Fruit fly (Drosophila melanogaster) whole organism, embryonic: ENCODE results near the gene CG5435.

Experiments
- Ada2b ChIP-seq: fragments of 200-800 bp; sonication (Bioruptor generic); IDR thresholded peaks from 2 replicates; pipeline ENCODE4 v1.3.6; 2022; ENCODE audit warnings: missing biosample characterization, missing genetic modification characterization
- CG10366 ChIP-seq: fragments of 200-800 bp; sonication (Bioruptor generic); IDR thresholded peaks from 2 replicates; pipeline ENCODE4 v1.3.6; 2022; ENCODE audit warnings: missing biosample characterization, missing genetic modification characterization
- CG10565 ChIP-seq: fragments of 200-800 bp; sonication (Bioruptor generic); optimal IDR thresholded peaks from 3 replicates; lab custom pipeline; 2016; ENCODE audit warnings: missing biosample characterization, mild to moderate bottlenecking, missing genetic modification characterization
- CG12104 ChIP-seq: fragments of 200-800 bp; sonication (Bioruptor generic); optimal IDR thresholded peaks from 3 replicates; lab custom pipeline; 2016; ENCODE audit warnings: missing biosample characterization, missing genetic modification characterization
- CG12219 ChIP-seq: fragments of 200-800 bp; sonication (Bioruptor generic); optimal IDR thresholded peaks from 3 replicates; lab custom pipeline; 2018; ENCODE audit warnings: missing biosample characterization, mild to moderate bottlenecking, missing genetic modification characterization
- CG13775 ChIP-seq: fragments of 200-800 bp; sonication (Bioruptor generic); optimal IDR thresholded peaks from 3 replicates; lab custom pipeline; 2017; ENCODE audit warnings: missing biosample characterization, mild to moderate bottlenecking, missing genetic modification characterization
- CG15011 ChIP-seq: fragments of 200-800 bp; sonication (Bioruptor generic); optimal IDR thresholded peaks from 3 replicates; lab custom pipeline; 2018; ENCODE audit warnings: missing biosample characterization, mild to moderate bottlenecking, missing genetic modification characterization
- CG15269 ChIP-seq: fragments of 200-800 bp; sonication (Bioruptor generic); optimal IDR thresholded peaks from 2 replicates; lab custom pipeline; 2018; ENCODE audit warnings: missing biosample characterization, mild to moderate bottlenecking, missing genetic modification characterization, moderate library complexity
- CG15696 ChIP-seq: fragments of 200-800 bp; sonication (Bioruptor generic); optimal IDR thresholded peaks from 2 replicates; lab custom pipeline; 2019; ENCODE audit warnings: missing biosample characterization, mild to moderate bottlenecking, missing genetic modification characterization, moderate library complexity
- CG17568 ChIP-seq: fragments of 200-800 bp; sonication (Bioruptor generic); optimal IDR thresholded peaks from 2 replicates; lab custom pipeline; 2018; ENCODE audit warnings: missing biosample characterization, mild to moderate bottlenecking, missing genetic modification characterization, moderate library complexity
- CG30020 ChIP-seq: fragments of 200-800 bp; optimal IDR thresholded peaks from 2 replicates; lab custom pipeline; 2019; ENCODE audit warnings: missing biosample characterization, mild to moderate bottlenecking, missing genetic modification characterization, moderate library complexity
- CG3065 ChIP-seq: fragments of 200-800 bp; sonication (Bioruptor generic); optimal IDR thresholded peaks from 2 replicates; lab custom pipeline; 2016; ENCODE audit warnings: missing biosample characterization, missing genetic modification characterization
- CG31388 ChIP-seq: fragments of 200-800 bp; sonication (Bioruptor generic); optimal IDR thresholded peaks from 2 replicates; lab custom pipeline; 2016; ENCODE audit warnings: missing biosample characterization, missing genetic modification characterization
- CG4424 ChIP-seq: fragments of 200-800 bp; sonication (Bioruptor generic); optimal IDR thresholded peaks from 3 replicates; lab custom pipeline; 2016; ENCODE audit warnings: missing biosample characterization, missing genetic modification characterization
- CG6175 ChIP-seq: fragments of 200-800 bp; sonication (Bioruptor generic); IDR thresholded peaks from 3 replicates; pipeline ENCODE4 v1.3.6; 2022; ENCODE audit warnings: missing biosample characterization, missing genetic modification characterization
- CG6765 ChIP-seq: fragments of 200-800 bp; sonication (Bioruptor generic); optimal IDR thresholded peaks from 3 replicates; lab custom pipeline; 2017; ENCODE audit warnings: missing biosample characterization, mild to moderate bottlenecking, missing genetic modification characterization
- CG6813 ChIP-seq: fragments of 200-800 bp; sonication (Bioruptor generic); optimal IDR thresholded peaks from 2 replicates; lab custom pipeline; 2017; ENCODE audit warnings: missing biosample characterization, missing genetic modification characterization, mild to moderate bottlenecking, moderate library complexity, missing genetic modification reagents
- CG7928 ChIP-seq: fragments of 200-800 bp; sonication (Bioruptor generic); optimal IDR thresholded peaks from 2 replicates; lab custom pipeline; 2017; ENCODE audit warnings: missing biosample characterization, mild to moderate bottlenecking, missing genetic modification characterization
- CG8281 ChIP-seq: fragments of 200-800 bp; sonication (Bioruptor generic); optimal IDR thresholded peaks from 2 replicates; lab custom pipeline; 2018; ENCODE audit warnings: missing biosample characterization, mild to moderate bottlenecking, missing genetic modification characterization, moderate library complexity
- CG8388 ChIP-seq: fragments of 200-800 bp; sonication (Bioruptor generic); optimal IDR thresholded peaks from 2 replicates; lab custom pipeline; 2019; ENCODE audit warnings: missing biosample characterization, mild to moderate bottlenecking, missing genetic modification characterization, moderate library complexity
- CG9797 ChIP-seq: fragments of 200-800 bp; sonication (Bioruptor generic); optimal IDR thresholded peaks from 3 replicates; lab custom pipeline; 2018; ENCODE audit warnings: missing biosample characterization, mild to moderate bottlenecking, missing genetic modification characterization
- CG9817 ChIP-seq: fragments of 200-800 bp; sonication (Bioruptor generic); optimal IDR thresholded peaks from 2 replicates; lab custom pipeline; 2018; ENCODE audit warnings: missing biosample characterization, mild to moderate bottlenecking, missing genetic modification characterization, moderate library complexity
- CrebB ChIP-seq: fragments of 200-800 bp; sonication (Bioruptor generic); optimal IDR thresholded peaks from 3 replicates; lab custom pipeline; 2018; ENCODE audit warnings: missing biosample characterization, mild to moderate bottlenecking, missing genetic modification characterization
- D19B ChIP-seq: fragments of 200-800 bp; sonication (Bioruptor generic); optimal IDR thresholded peaks from 2 replicates; lab custom pipeline; 2017; ENCODE audit warnings: missing biosample characterization, mild to moderate bottlenecking, missing genetic modification characterization
- Doc2 ChIP-seq: fragments of 200-800 bp; sonication (Bioruptor generic); IDR thresholded peaks from 2 replicates; pipeline ENCODE4 v1.3.6; 2022; ENCODE audit warnings: missing biosample characterization, missing genetic modification characterization
- Fer3 ChIP-seq: fragments of 200-800 bp; sonication (Bioruptor generic); optimal IDR thresholded peaks from 2 replicates; lab custom pipeline; 2018; ENCODE audit warnings: missing biosample characterization, mild to moderate bottlenecking, missing genetic modification characterization, moderate library complexity
- HLH3B ChIP-seq: fragments of 200-800 bp; sonication (Bioruptor generic); IDR thresholded peaks from 2 replicates; pipeline ENCODE4 v1.3.6; 2022; ENCODE audit warnings: missing biosample characterization, missing genetic modification characterization
- Hr51 ChIP-seq, 2 experiments: fragments of 200-800 bp; sonication (Bioruptor generic); optimal IDR thresholded peaks; 2 replicates in 1 of 2; 3 replicates in 1 of 2; lab custom pipeline; 2016 to 2018; ENCODE audit warnings: missing biosample characterization in 2 of 2, missing genetic modification characterization in 2 of 2, mild to moderate bottlenecking in 1 of 2, moderate library complexity in 1 of 2
- Hsf ChIP-seq: fragments of 200-800 bp; sonication (Bioruptor generic); optimal IDR thresholded peaks from 3 replicates; lab custom pipeline; 2016; ENCODE audit warnings: missing biosample characterization, missing genetic modification characterization
- Lhr ChIP-seq: fragments of 200-800 bp; sonication (Bioruptor generic); optimal IDR thresholded peaks from 3 replicates; lab custom pipeline; 2017; ENCODE audit warnings: mild to moderate bottlenecking, missing biosample characterization, missing genetic modification reagents, missing genetic modification characterization
- Poxn ChIP-seq: fragments of 200-800 bp; sonication (Bioruptor generic); IDR thresholded peaks from 2 replicates; pipeline ENCODE4 v1.3.6; 2022; ENCODE audit warnings: missing biosample characterization, missing genetic modification characterization
- Rfx ChIP-seq: fragments of 200-800 bp; sonication (Bioruptor generic); IDR thresholded peaks from 2 replicates; pipeline ENCODE4 v1.3.6; 2022; ENCODE audit warnings: missing biosample characterization, missing genetic modification characterization
- aop ChIP-seq: fragments of 200-800 bp; sonication (Bioruptor generic); IDR thresholded peaks from 2 replicates; pipeline ENCODE4 v1.3.6; 2022; ENCODE audit warnings: missing biosample characterization, missing genetic modification characterization
- cad ChIP-seq: fragments of >200 bp; optimal IDR thresholded peaks from 2 replicates; lab custom pipeline; 2017; ENCODE audit warnings: missing biosample characterization, missing genetic modification characterization
- caup ChIP-seq: fragments of 200-800 bp; sonication (Bioruptor generic); optimal IDR thresholded peaks from 3 replicates; lab custom pipeline; 2017; ENCODE audit warnings: missing biosample characterization, mild to moderate bottlenecking, missing genetic modification characterization, moderate library complexity; ENCODE audit not compliant: severe bottlenecking
- chn ChIP-seq: fragments of 200-800 bp; sonication (Bioruptor generic); optimal IDR thresholded peaks from 2 replicates; lab custom pipeline; 2016; ENCODE audit warnings: missing biosample characterization, missing genetic modification characterization
- emc ChIP-seq: fragments of 200-800 bp; sonication (Bioruptor generic); optimal IDR thresholded peaks from 2 replicates; lab custom pipeline; 2016; ENCODE audit warnings: missing biosample characterization, missing genetic modification characterization
- ftz-f1 ChIP-seq: fragments of 200-800 bp; sonication (Bioruptor generic); optimal IDR thresholded peaks from 2 replicates; lab custom pipeline; 2016; ENCODE audit warnings: missing biosample characterization, missing genetic modification characterization
- hbn ChIP-seq: fragments of 200-800 bp; sonication (Bioruptor generic); IDR thresholded peaks from 2 replicates; pipeline ENCODE4 v1.3.6; 2022; ENCODE audit warnings: missing biosample characterization, missing genetic modification characterization; ENCODE audit not compliant: partially characterized antibody
- jing ChIP-seq: fragments of 200-800 bp; sonication (Bioruptor generic); optimal IDR thresholded peaks from 2 replicates; lab custom pipeline; 2018; ENCODE audit warnings: missing biosample characterization, mild to moderate bottlenecking, missing genetic modification characterization
- mirr ChIP-seq: fragments of 200-800 bp; sonication (Bioruptor generic); optimal IDR thresholded peaks from 3 replicates; lab custom pipeline; 2018; ENCODE audit warnings: missing biosample characterization, mild to moderate bottlenecking, missing genetic modification characterization
- nau ChIP-seq: fragments of 200-800 bp; sonication (Bioruptor generic); optimal IDR thresholded peaks from 3 replicates; lab custom pipeline; 2017; ENCODE audit warnings: missing biosample characterization, mild to moderate bottlenecking, missing genetic modification characterization, missing genetic modification reagents
- repo ChIP-seq: fragments of 200-800 bp; sonication (Bioruptor generic); optimal IDR thresholded peaks from 2 replicates; lab custom pipeline; 2016; ENCODE audit warnings: missing biosample characterization, missing genetic modification characterization
- seq ChIP-seq: fragments of 200-800 bp; sonication (Bioruptor generic); IDR thresholded peaks from 2 replicates; pipeline ENCODE4 v1.3.6; 2022; ENCODE audit warnings: missing biosample characterization, missing genetic modification characterization
- shn ChIP-seq: fragments of 200-800 bp; sonication (Bioruptor generic); optimal IDR thresholded peaks from 3 replicates; lab custom pipeline; 2016; ENCODE audit warnings: missing biosample characterization, missing genetic modification characterization
- sisA ChIP-seq: fragments of 200-800 bp; sonication (Bioruptor generic); IDR thresholded peaks from 2 replicates; pipeline ENCODE4 v1.3.6; 2022; ENCODE audit warnings: missing biosample characterization, missing genetic modification characterization
- tgo ChIP-seq: fragments of 200-800 bp; sonication (Bioruptor generic); IDR thresholded peaks from 3 replicates; pipeline ENCODE4 v1.3.6; 2022; ENCODE audit warnings: missing biosample characterization, missing genetic modification characterization
- tll ChIP-seq, 2 experiments: fragments of 200-800 bp in 1 of 2; fragments of >200 bp in 1 of 2; sonication (Bioruptor generic) in 1 of 2; optimal IDR thresholded peaks; 2 replicates each; lab custom pipeline; 2017 to 2019; ENCODE audit warnings: missing biosample characterization in 2 of 2, missing genetic modification characterization in 2 of 2, mild to moderate bottlenecking in 1 of 2, moderate library complexity in 1 of 2
- ttk ChIP-seq: fragments of 200-800 bp; sonication (Bioruptor generic); IDR thresholded peaks from 2 replicates; pipeline ENCODE4 v2.1.2; 2022; ENCODE audit warnings: missing biosample characterization, missing genetic modification characterization
- zen2 ChIP-seq: fragments of 200-800 bp; sonication (Bioruptor generic); IDR thresholded peaks from 3 replicates; pipeline ENCODE4 v1.3.6; 2022; ENCODE audit warnings: missing biosample characterization, missing genetic modification characterization; ENCODE audit not compliant: partially characterized antibody

Gene CG5435

dm6 chr2L:12427487-12428101, 3.1 kb downstream of the CG5435 start, which contains the start of the genes CG5446 and Trm1 (continued):
- TF ChIP-seq ttk (peak; percentile 51; the same call in 1 of the 2 replicates), nau (GFP tag; lab: Kevin White, UChicago) (no peak), CG7928 (GFP tag; lab: Kevin White, UChicago) (no peak), Hsf (GFP tag; lab: Kevin White, UChicago) (no peak), CG15011 (GFP tag; lab: Kevin White, UChicago) (no peak), CG12219 (GFP tag; lab: Kevin White, UChicago) (no peak), Rfx (GFP tag; lab: Robert Waterston, UW) (peak; percentile 56), caup (GFP tag; lab: Kevin White, UChicago) (peak; percentile 67), CG4424 (GFP tag; lab: Kevin White, UChicago) (peak; percentile 67), CG10366 (0 out of 2 replicates have a peak, but pooled peaks have one; percentile 19), zen2 (GFP tag; lab: Robert Waterston, UW) (no peak), CG15269 (tag; lab: Kevin White, UChicago) (peak; percentile 77), CG9817 (tag; lab: Kevin White, UChicago) (peak; percentile 44), CG3065 (GFP tag; lab: Kevin White, UChicago) (no peak), cad (GFP tag; lab: Kevin White, UChicago) (no peak), Lhr (GFP tag; lab: Kevin White, UChicago) (no peak), repo (GFP tag; lab: Kevin White, UChicago) (no peak), mirr (no peak), CG6765 (GFP tag; lab: Kevin White, UChicago) (peak; percentile 40), aop (no peak), chn (no peak), jing (GFP tag; lab: Kevin White, UChicago) (no peak), CG10565 (GFP tag; lab: Kevin White, UChicago) (no peak), Doc2 (GFP tag; lab: Robert Waterston, UW) (no peak), CG8281 (tag; lab: Kevin White, UChicago) (peak; percentile 21), CG31388 (peak; percentile 17), CG6813 (GFP tag; lab: Kevin White, UChicago) (peak; percentile 47), hbn (GFP tag; lab: Robert Waterston, UW) (no peak), CG6175 (GFP tag; lab: Robert Waterston, UW) (no peak), Fer3 (tag; lab: Kevin White, UChicago) (peak; percentile 60), D19B (peak; percentile 16), sisA (GFP tag; lab: Robert Waterston, UW) (no peak), CG17568 (GFP tag; lab: Kevin White, UChicago) (peak; percentile 26), CG30020 (tag; lab: Kevin White, UChicago) (peak; percentile 81), tgo (GFP tag; lab: Robert Waterston, UW) (peak; percentile 76), CG15696 (tag; lab: Kevin White, UChicago) (peak; percentile 72), Hr51 (GFP tag; optimal IDR thresholded peaks at IDR 0.05; lab: Kevin White, UChicago) (peak; percentile 26 to 82), ftz-f1 (GFP tag; lab: Kevin White, UChicago) (no peak), CrebB (no peak), CG8388 (GFP tag; lab: Kevin White, UChicago) (peak; percentile 74), emc (GFP tag; lab: Kevin White, UChicago) (no peak), shn (GFP tag; lab: Kevin White, UChicago) (no peak), CG12104 (GFP tag; lab: Kevin White, UChicago) (peak; percentile 64), seq (GFP tag; lab: Robert Waterston, UW) (no peak), tll (GFP tag; optimal IDR thresholded peaks at IDR 0.05; lab: Kevin White, UChicago) (no peak), CG13775 (GFP tag; lab: Kevin White, UChicago) (peak; percentile 75), Poxn (no peak), HLH3B (peak; percentile 55), CG9797 (GFP tag; lab: Kevin White, UChicago) (no peak), Ada2b (GFP tag; lab: Robert Waterston, UW) (no peak)
